Fruit fly (Drosophila melanogaster) whole organism, wandering third instar larva: ENCODE results near the gene CG31624.

Source experiments
- CG9705 ChIP-seq: fragments of 200-800 bp; sonication (Bioruptor generic); optimal IDR thresholded peaks from 2 replicates; lab custom pipeline; 2018; ENCODE audit warnings: missing biosample characterization, mild to moderate bottlenecking, missing genetic modification characterization
- Dfd ChIP-seq: fragments of >200 bp; optimal IDR thresholded peaks from 2 replicates; lab custom pipeline; 2017; ENCODE audit warnings: missing biosample characterization, missing genetic modification characterization

DNA sequence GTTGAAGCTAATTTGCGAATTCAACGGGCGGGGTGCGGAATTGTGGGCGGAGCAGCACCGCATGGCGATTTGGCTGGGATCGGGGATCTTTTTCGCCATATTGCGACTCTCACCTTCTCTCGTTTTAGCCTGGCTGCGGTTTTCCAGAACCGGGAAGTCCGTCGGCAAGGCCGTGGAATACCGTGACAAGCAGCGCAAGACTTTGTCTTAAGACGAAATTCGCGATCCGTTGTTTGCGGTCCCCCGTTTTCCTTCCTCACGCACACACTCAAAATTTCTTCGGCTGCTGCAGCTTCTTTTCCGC lies 21.0 kb downstream of the CG31624 start:
- TF ChIP-seq Dfd (GFP tag; lab: Kevin White, UChicago), result no peak
- no peak for TF ChIP-seq CG9705 (GFP tag; lab: Kevin White, UChicago)
